Worm (Caenorhabditis elegans) whole organism, mixed stage, embryonic: ENCODE results near the gene nkb-2.

Source experiments
- M03D4.4 ChIP-seq: sonication (generic microtip); optimal IDR thresholded peaks from 2 replicates; lab custom pipeline; 2017; ENCODE audit warnings: mild to moderate bottlenecking, missing genetic modification characterization, missing compliant biosample characterization
- bed-3 ChIP-seq: fragments of 200-800 bp; sonication (Bioruptor generic); optimal IDR thresholded peaks from 3 replicates; lab custom pipeline; 2018; ENCODE audit warnings: mild to moderate bottlenecking, missing genetic modification characterization, moderate library complexity, missing compliant biosample characterization
- blmp-1 ChIP-seq: fragments of 150-350 bp; optimal IDR thresholded peaks from 2 replicates; lab custom pipeline; 2014; ENCODE audit warnings: missing biosample characterization, missing genetic modification characterization
- ceh-43 ChIP-seq: fragments of 200-800 bp; sonication (Bioruptor generic); optimal IDR thresholded peaks from 2 replicates; lab custom pipeline; 2018; ENCODE audit warnings: mild to moderate bottlenecking, missing genetic modification characterization, moderate library complexity, missing compliant biosample characterization
- ceh-83 ChIP-seq: fragments of 200-800 bp; sonication (Bioruptor generic); optimal IDR thresholded peaks from 2 replicates; lab custom pipeline; 2018; ENCODE audit warnings: mild to moderate bottlenecking, missing genetic modification characterization, missing compliant biosample characterization
- ces-1 ChIP-seq: fragments of 150-350 bp; optimal IDR thresholded peaks from 2 replicates; lab custom pipeline; 2014; ENCODE audit warnings: missing biosample characterization, missing genetic modification reagents, missing genetic modification characterization
- cnd-1 ChIP-seq: fragments of 200-800 bp; sonication (Bioruptor generic); optimal IDR thresholded peaks from 2 replicates; lab custom pipeline; 2018; ENCODE audit warnings: mild to moderate bottlenecking, missing genetic modification characterization, missing compliant biosample characterization
- elt-1 ChIP-seq: sonication (generic microtip); optimal IDR thresholded peaks from 2 replicates; lab custom pipeline; 2017; ENCODE audit warnings: missing genetic modification characterization, mild to moderate bottlenecking, missing compliant biosample characterization, antibody characterized with exemption, moderate library complexity, borderline replicate concordance; ENCODE audit not compliant: insufficient read depth
- elt-3 ChIP-seq: fragments of 150-350 bp; optimal IDR thresholded peaks from 2 replicates; lab custom pipeline; 2014; ENCODE audit warnings: missing biosample characterization, missing genetic modification characterization
- flh-1 ChIP-seq: fragments of 200-800 bp; sonication (Bioruptor generic); optimal IDR thresholded peaks from 2 replicates; lab custom pipeline; 2018; ENCODE audit warnings: mild to moderate bottlenecking, missing genetic modification characterization, moderate library complexity, missing compliant biosample characterization
- ham-2 ChIP-seq: fragments of 200-800 bp; sonication (Bioruptor generic); optimal IDR thresholded peaks from 2 replicates; lab custom pipeline; 2018; ENCODE audit warnings: mild to moderate bottlenecking, missing genetic modification characterization, missing compliant biosample characterization
- hlh-1 ChIP-seq: fragments of 150-350 bp; optimal IDR thresholded peaks from 2 replicates; lab custom pipeline; 2014; ENCODE audit warnings: missing biosample characterization, missing genetic modification reagents, missing genetic modification characterization
- lin-13 ChIP-seq: fragments of 150-350 bp; optimal IDR thresholded peaks from 2 replicates; lab custom pipeline; 2014; ENCODE audit warnings: missing biosample characterization, missing genetic modification characterization
- lsy-2 ChIP-seq: fragments of 150-350 bp; optimal IDR thresholded peaks from 2 replicates; lab custom pipeline; 2014; ENCODE audit warnings: missing biosample characterization, missing genetic modification characterization
- mab-5 ChIP-seq: fragments of 150-350 bp; optimal IDR thresholded peaks from 2 replicates; lab custom pipeline; 2014; ENCODE audit warnings: missing biosample characterization, missing genetic modification characterization
- mep-1 ChIP-seq: fragments of 150-350 bp; optimal IDR thresholded peaks from 2 replicates; lab custom pipeline; 2017; ENCODE audit warnings: missing biosample characterization, missing genetic modification reagents, missing genetic modification characterization, inconsistent platforms
- mls-2 ChIP-seq: sonication (generic microtip); optimal IDR thresholded peaks from 2 replicates; lab custom pipeline; 2016; ENCODE audit warnings: mild to moderate bottlenecking, missing genetic modification characterization, moderate library complexity, missing compliant biosample characterization
- nhr-12 ChIP-seq: fragments of 150-350 bp; optimal IDR thresholded peaks from 2 replicates; lab custom pipeline; 2014; ENCODE audit warnings: missing biosample characterization, missing genetic modification characterization
- nhr-2 ChIP-seq: fragments of 150-350 bp; optimal IDR thresholded peaks from 2 replicates; lab custom pipeline; 2014; ENCODE audit warnings: missing biosample characterization, missing genetic modification characterization
- nhr-237 ChIP-seq: fragments of 150-350 bp; optimal IDR thresholded peaks from 2 replicates; lab custom pipeline; 2014; ENCODE audit warnings: missing biosample characterization, missing genetic modification characterization
- nhr-28 ChIP-seq: fragments of 150-350 bp; optimal IDR thresholded peaks from 2 replicates; lab custom pipeline; 2014; ENCODE audit warnings: missing biosample characterization, missing genetic modification characterization
- nhr-76 ChIP-seq: sonication (generic microtip); optimal IDR thresholded peaks from 2 replicates; lab custom pipeline; 2017; ENCODE audit warnings: missing biosample characterization, missing genetic modification characterization
- pha-4 ChIP-seq: fragments of 150-350 bp; optimal IDR thresholded peaks from 2 replicates; lab custom pipeline; 2018; ENCODE audit warnings: missing biosample characterization, missing genetic modification reagents, missing genetic modification characterization
- sem-2 ChIP-seq: fragments of 200-800 bp; sonication (Bioruptor generic); optimal IDR thresholded peaks from 2 replicates; lab custom pipeline; 2018; ENCODE audit warnings: mild to moderate bottlenecking, missing genetic modification characterization, missing compliant biosample characterization
- snpc-4 ChIP-seq: fragments of 150-350 bp; optimal IDR thresholded peaks from 2 replicates; lab custom pipeline; 2014; ENCODE audit warnings: missing biosample characterization, missing genetic modification characterization
- tbx-8 ChIP-seq: fragments of 200-800 bp; sonication (Bioruptor generic); optimal IDR thresholded peaks from 2 replicates; lab custom pipeline; 2018; ENCODE audit warnings: mild to moderate bottlenecking, missing genetic modification characterization, moderate library complexity, missing compliant biosample characterization
- unc-120 ChIP-seq: sonication (generic microtip); optimal IDR thresholded peaks from 2 replicates; lab custom pipeline; 2017; ENCODE audit warnings: missing genetic modification characterization, missing compliant biosample characterization; ENCODE audit not compliant: poor library complexity, severe bottlenecking
- unc-39 ChIP-seq: fragments of 150-350 bp; optimal IDR thresholded peaks from 2 replicates; lab custom pipeline; 2014; ENCODE audit warnings: missing biosample characterization, missing genetic modification characterization
- unc-62 ChIP-seq: fragments of 150-350 bp; optimal IDR thresholded peaks from 2 replicates; lab custom pipeline; 2014; ENCODE audit warnings: missing biosample characterization, missing genetic modification reagents, missing genetic modification characterization
- zip-8 ChIP-seq: fragments of 150-350 bp; optimal IDR thresholded peaks from 2 replicates; lab custom pipeline; 2014; ENCODE audit warnings: missing biosample characterization, missing genetic modification characterization
- ztf-11 ChIP-seq: fragments of 150-350 bp; optimal IDR thresholded peaks from 2 replicates; lab custom pipeline; 2014; ENCODE audit warnings: missing biosample characterization, missing genetic modification characterization

nkb-2 gene

DNA sequence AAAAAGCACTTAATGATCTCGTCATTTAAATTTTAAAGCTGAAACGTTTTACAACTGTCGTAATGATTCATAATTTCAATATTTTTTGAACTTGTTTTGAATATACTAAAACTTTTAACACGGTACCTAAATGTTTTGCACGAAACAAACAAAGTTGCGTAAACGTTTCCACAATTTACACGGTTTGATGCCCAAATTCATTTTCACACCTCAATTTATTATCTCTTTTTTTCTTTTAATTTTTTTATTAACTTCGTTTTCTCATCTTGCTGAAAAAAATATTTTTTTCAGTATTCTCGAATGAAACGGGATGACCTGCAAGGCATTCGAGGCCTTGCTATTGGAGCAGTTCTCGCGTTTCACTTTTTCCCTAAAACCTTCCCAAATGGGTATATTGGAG, 6.5 kb upstream of the nkb-2 start, which contains the start of gene oac-8:
Gene oac-8, plus strand, starts transcription at position 301 of the 400 bp plus-strand sequence.
- TF ChIP-seq nhr-237 (tag; lab: Kevin White, UChicago) (no peak), ztf-11 (no peak), sem-2 (no peak), nhr-12 (tag; lab: Kevin White, UChicago) (no peak), snpc-4 (tag; lab: Kevin White, UChicago) (no peak), ham-2 (GFP tag; lab: Kevin White, UChicago) (no peak), ceh-83 (no peak), ceh-43 (GFP tag; lab: Kevin White, UChicago) (no peak), blmp-1 (no peak), flh-1 (GFP tag; lab: Kevin White, UChicago) (no peak), zip-8 (no peak), hlh-1 (tag; lab: Kevin White, UChicago) (no peak), mls-2 (no peak), unc-62 (GFP tag; lab: Kevin White, UChicago) (no peak)

DNA sequence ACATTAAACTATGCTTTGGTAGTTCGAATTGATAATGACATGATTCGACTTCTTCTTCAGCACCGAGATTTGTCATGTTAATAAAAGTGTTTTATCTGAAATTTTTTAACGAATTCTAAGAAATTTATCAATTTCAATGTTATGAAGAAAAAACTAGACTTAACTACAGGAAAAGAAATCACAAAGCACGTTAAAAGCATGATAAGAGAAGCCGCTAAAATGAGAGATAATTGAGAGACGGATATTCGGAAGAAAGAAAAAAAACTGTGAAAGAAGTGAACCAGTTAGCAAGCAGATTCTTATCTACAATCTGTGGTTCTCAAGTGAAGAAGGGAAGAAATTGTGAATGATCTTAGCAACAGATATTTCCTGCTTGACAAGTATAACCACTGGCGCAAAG, 1.7 kb upstream of the nkb-2 start, which contains the start of gene C43F9.4:
Gene C43F9.4, minus strand, starts transcription at position 101 of the 400 bp plus-strand sequence.
- TF ChIP-seq ces-1 (GFP tag; lab: Kevin White, UChicago) (no peak), hlh-1 (tag; lab: Kevin White, UChicago) (no peak), unc-120 (tag; lab: Kevin White, UChicago) (no peak), mep-1 (no peak), mab-5 (tag; lab: Kevin White, UChicago) (no peak), lin-13 (no peak), lsy-2 (tag; lab: Kevin White, UChicago) (no peak), ztf-11 (no peak), unc-39 (no peak), snpc-4 (tag; lab: Kevin White, UChicago) (no peak), nhr-28 (tag; lab: Kevin White, UChicago) (no peak), nhr-76 (tag; lab: Kevin White, UChicago) (no peak), elt-1 (no peak), cnd-1 (tag; lab: Kevin White, UChicago) (no peak)
- TF ChIP-seq, all 35 proteins: peak for 0

ce11 chrIV:10593570-10593969, 2.8 kb downstream of the nkb-2 start, which contains the start of gene C43F9.7:
Gene C43F9.7, minus strand, starts transcription at chrIV:10593670.
- TF ChIP-seq nhr-12 (tag; lab: Kevin White, UChicago), result no peak

DNA sequence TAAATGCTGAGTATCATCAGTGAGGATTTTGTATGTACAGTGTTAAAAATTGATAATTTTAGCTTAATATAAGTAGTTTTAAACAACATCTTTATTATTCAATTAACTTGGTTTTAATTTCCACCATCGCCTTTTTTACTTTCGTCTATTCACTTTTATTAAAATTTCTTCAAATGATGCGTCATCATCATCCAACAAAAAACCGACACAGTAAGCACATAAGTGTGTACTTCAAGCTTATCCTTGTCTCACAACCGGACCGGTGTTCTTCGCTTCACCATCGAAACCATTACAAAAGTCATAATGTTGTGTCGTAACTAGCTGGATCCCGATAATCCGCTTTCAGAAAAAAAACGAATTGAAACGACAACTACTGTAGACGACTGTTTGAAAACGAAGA, 5.8 kb downstream of the nkb-2 start, which contains the start of gene C43F9.11:
Gene C43F9.11, plus strand, starts transcription at position 301 of the 400 bp plus-strand sequence.
- TF ChIP-seq blmp-1 (no peak), elt-3 (no peak), nhr-237 (tag; lab: Kevin White, UChicago) (no peak), ceh-43 (GFP tag; lab: Kevin White, UChicago) (no peak), elt-1 (no peak), lin-13 (no peak), nhr-28 (tag; lab: Kevin White, UChicago) (no peak)
- TF ChIP-seq, all 35 proteins: peak for 0

ce11 chrIV:10599983-10600382, 9.3 kb downstream of the nkb-2 start, which contains the start of gene R09H10.1:
Gene R09H10.1, plus strand, starts transcription at chrIV:10600283.
- TF ChIP-seq pha-4 (tag; lab: Kevin White, UChicago) (no peak), unc-39 (no peak), unc-62 (GFP tag; lab: Kevin White, UChicago) (no peak), ceh-43 (GFP tag; lab: Kevin White, UChicago) (no peak), zip-8 (no peak)

DNA sequence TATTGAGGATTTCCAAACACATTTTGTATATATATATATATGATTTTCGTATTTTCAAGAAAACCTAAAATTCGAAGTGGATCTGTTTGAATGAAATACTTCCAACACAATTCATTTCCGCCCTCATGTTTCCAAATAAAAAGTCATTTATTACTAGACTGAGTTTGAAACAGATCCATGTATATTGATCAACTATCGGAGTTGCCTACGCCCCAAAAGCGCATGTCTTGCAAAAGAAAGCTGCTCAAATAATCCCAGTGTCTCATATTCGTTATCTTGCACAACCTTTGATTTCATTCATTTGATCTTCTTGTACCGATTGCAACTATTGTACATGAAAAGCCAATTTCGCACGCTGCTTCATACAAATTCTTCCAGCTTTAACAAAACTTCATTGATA, 11.9 kb downstream of the nkb-2 start, which contains the start of gene R09H10.2:
Gene R09H10.2, plus strand, starts transcription at position 301 of the 400 bp plus-strand sequence.
- no peak for TF ChIP-seq ham-2 (GFP tag; lab: Kevin White, UChicago)
- TF ChIP-seq elt-1, result no peak
- no peak for TF ChIP-seq blmp-1
- no peak for TF ChIP-seq snpc-4 (tag; lab: Kevin White, UChicago)
- no peak for TF ChIP-seq mab-5 (tag; lab: Kevin White, UChicago)
- TF ChIP-seq mls-2, result no peak
- no peak for TF ChIP-seq hlh-1 (tag; lab: Kevin White, UChicago)
- no peak for TF ChIP-seq flh-1 (GFP tag; lab: Kevin White, UChicago)
- TF ChIP-seq elt-3, result no peak

ce11 chrIV:10606575-10607080, 15.9 kb downstream of the nkb-2 start, which contains the start of gene R09H10.3:
Gene R09H10.3, plus strand, starts transcription at chrIV:10607030.
- TF ChIP-seq lsy-2 (tag; lab: Kevin White, UChicago) (no peak), tbx-8 (GFP tag; lab: Kevin White, UChicago) (no peak), pha-4 (tag; lab: Kevin White, UChicago) (no peak), nhr-76 (tag; lab: Kevin White, UChicago) (no peak), lin-13 (no peak), nhr-237 (tag; lab: Kevin White, UChicago) (no peak), unc-39 (no peak), sem-2 (no peak), nhr-12 (tag; lab: Kevin White, UChicago) (no peak), bed-3 (GFP tag; lab: Kevin White, UChicago) (no peak), ham-2 (GFP tag; lab: Kevin White, UChicago) (no peak), M03D4.4 (tag; lab: Kevin White, UChicago) (no peak), mep-1 (no peak), nhr-28 (tag; lab: Kevin White, UChicago) (no peak), mls-2 (no peak), nhr-2 (tag; lab: Kevin White, UChicago) (no peak), snpc-4 (tag; lab: Kevin White, UChicago) (no peak)
